Worm (Caenorhabditis elegans): ENCODE data around the gene srv-14.
A peak's percentile ranks its signal among the peaks of the same experiment; 100 is the strongest.

srv-14 gene

DNA sequence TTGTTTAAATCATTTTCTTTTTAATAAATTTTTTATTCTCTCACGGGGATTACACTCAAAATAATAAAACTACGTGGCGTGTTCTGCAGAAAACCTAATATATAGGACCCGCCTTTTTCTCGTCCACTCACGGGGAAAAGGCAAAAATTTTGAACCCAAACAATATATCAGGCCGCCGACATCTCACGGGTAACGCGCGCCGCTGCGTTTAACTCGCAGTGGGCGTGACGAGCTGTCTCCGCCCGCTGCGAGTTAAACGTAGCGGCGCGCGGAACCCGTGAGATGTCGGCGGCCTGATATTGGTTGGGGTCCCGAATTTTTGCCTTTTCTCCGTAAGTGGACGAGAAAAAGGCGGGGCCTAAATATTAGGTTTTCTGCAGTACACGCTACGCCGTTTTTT, 32.5 kb downstream of the srv-14 start:
- TF ChIP-seq ttx-3 (tag; optimal IDR thresholded peaks at IDR 0.05) = no peak
- no peak for TF ChIP-seq C38D4.7 (GFP tag; optimal IDR thresholded peaks at IDR 0.05)
- no peak for TF ChIP-seq hlh-15 (tag; optimal IDR thresholded peaks at IDR 0.05)
- TF ChIP-seq lin-11 (tag; optimal IDR thresholded peaks at IDR 0.05) = no peak
- no peak for TF ChIP-seq fkh-6 (tag; optimal IDR thresholded peaks at IDR 0.05)
- no peak for TF ChIP-seq che-1 (tag; optimal IDR thresholded peaks at IDR 0.05)
- no peak for TF ChIP-seq nfya-1 (tag; optimal IDR thresholded peaks at IDR 0.05)
- no peak for TF ChIP-seq ztf-16 (tag; optimal IDR thresholded peaks at IDR 0.05)
- TF ChIP-seq ceh-34 (tag; optimal IDR thresholded peaks at IDR 0.05) = no peak
- TF ChIP-seq madf-2 (tag; optimal IDR thresholded peaks at IDR 0.05) = no peak
- TF ChIP-seq syd-9 (tag; optimal IDR thresholded peaks at IDR 0.05) = no peak

DNA sequence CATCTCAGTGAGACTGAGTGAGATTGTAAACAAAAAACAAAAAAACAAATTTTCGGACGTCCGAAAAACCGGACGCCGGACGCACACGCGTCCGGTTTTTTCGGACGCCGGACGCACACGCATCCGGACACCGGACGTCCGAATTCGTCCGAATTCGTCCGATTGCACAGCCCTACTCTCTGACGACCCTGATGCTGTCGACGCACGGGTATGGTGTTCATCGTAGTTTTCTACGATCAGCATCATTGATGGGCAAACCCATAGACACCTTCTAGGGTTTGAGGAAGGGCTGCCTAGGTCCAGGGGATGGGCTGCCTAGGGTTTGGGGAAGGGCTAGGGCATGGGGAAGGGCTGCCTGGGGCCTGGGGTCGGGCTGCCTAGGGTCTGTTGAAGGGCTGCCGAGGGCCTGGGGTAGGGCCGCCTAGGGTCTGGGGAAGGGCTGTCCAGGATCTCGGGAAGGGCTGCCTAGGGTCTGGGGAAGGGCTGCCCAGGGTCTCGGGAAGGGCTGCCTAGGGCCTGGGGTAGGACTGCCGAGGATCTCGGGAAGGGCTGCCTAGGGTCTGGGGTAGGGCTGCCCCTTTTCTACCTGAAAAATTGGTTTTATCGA, 40.1 kb downstream of the srv-14 start:
- no peak for TF ChIP-seq ceh-18 (tag; optimal IDR thresholded peaks at IDR 0.05)

DNA sequence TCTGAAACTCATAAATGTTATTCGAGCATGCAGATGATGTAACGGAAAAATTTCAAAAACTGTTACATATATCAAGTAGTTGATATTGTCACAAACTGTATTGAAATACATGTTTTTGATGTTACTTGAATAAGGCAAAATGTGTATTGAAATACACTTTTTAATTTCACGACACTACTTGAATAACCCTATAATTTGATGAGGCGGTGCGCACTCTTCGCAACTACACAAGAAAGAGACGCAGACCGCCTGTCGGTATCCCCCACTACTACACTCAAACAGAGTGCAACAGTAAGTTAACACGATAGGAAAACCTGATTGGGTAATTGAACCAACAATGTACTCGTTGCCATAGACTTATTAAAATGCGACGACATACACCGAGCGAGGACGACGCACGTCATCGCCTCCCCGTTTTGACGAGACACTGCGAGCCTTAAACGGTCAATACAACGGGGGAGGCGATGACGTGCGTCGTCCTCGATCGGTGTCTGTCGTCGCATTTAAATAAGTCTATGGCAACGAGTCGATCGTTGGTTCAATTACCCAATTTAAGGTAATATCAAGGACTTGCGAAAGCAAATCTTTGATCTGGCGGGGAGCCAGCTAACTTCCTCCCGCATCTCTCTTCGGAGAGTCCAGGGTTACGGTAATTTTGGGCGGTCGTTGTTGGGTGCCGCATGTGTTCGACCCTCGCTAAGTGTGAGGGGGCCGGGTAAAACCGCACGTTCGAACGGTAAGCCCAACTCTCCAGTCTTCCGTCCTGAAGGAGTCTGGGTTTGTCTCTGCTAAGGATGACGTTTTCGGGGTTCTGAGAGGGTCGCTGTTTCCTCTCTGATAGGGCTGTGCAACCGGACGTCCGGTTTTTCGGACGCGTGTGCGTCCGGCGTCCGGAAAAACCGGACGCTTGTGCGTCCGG, 40.9 kb downstream of the srv-14 start:
- TF ChIP-seq elt-4 (tag; optimal IDR thresholded peaks at IDR 0.05) (no peak), pqm-1 (tag; optimal IDR thresholded peaks at IDR 0.05) (no peak), npax-4 (tag; optimal IDR thresholded peaks at IDR 0.05) (no peak), ceh-30 (tag; optimal IDR thresholded peaks at IDR 0.05) (no peak), ceh-18 (tag; optimal IDR thresholded peaks at IDR 0.05) (no peak), ama-1 (optimal IDR thresholded peaks at IDR 0.05) (no peak), hlh-6 (tag; optimal IDR thresholded peaks at IDR 0.05) (no peak), gmeb-2 (tag; optimal IDR thresholded peaks at IDR 0.05) (no peak), pha-4 (tag; optimal IDR thresholded peaks at IDR 0.05) (no peak), sdc-2 (tag; optimal IDR thresholded peaks at IDR 0.05) (no peak), ets-4 (tag; optimal IDR thresholded peaks at IDR 0.05) (no peak), sox-2 (GFP tag; IDR thresholded peaks at IDR 0.05) (no peak), ttx-3 (tag; optimal IDR thresholded peaks at IDR 0.05) (no peak), ceh-24 (tag; optimal IDR thresholded peaks at IDR 0.05) (no peak), lim-6 (tag; optimal IDR thresholded peaks at IDR 0.05) (no peak), unc-55 (GFP tag; optimal IDR thresholded peaks at IDR 0.05) (no peak), odd-2 (tag; optimal IDR thresholded peaks at IDR 0.05) (no peak), tbx-7 (tag; optimal IDR thresholded peaks at IDR 0.05) (no peak), ceh-9 (tag; optimal IDR thresholded peaks at IDR 0.05) (no peak)

ce11 chrIV:15850647-15851046, 43.4 kb downstream of the srv-14 start:
- no peak for TF ChIP-seq elt-4 (tag; optimal IDR thresholded peaks at IDR 0.05)
- TF ChIP-seq nfya-1 (tag; optimal IDR thresholded peaks at IDR 0.05) = peak; percentile 61

- no peak for TF ChIP-seq lim-6 (tag; optimal IDR thresholded peaks at IDR 0.05)
- no peak for TF ChIP-seq nfya-1 (tag; optimal IDR thresholded peaks at IDR 0.05)
- no peak for TF ChIP-seq ets-4 (tag; optimal IDR thresholded peaks at IDR 0.05)
- no peak for TF ChIP-seq ceh-6 (GFP tag; optimal IDR thresholded peaks at IDR 0.05)
- TF ChIP-seq K09A11.1 (tag; optimal IDR thresholded peaks at IDR 0.05; ENCODE audit: insufficient read depth) = no peak
- TF ChIP-seq hlh-15 (tag; optimal IDR thresholded peaks at IDR 0.05) = no peak
- TF ChIP-seq elt-4 (tag; optimal IDR thresholded peaks at IDR 0.05) = no peak
These were observed 44.4 kb downstream of the srv-14 start, which contains the start of gene Y105C5A.24 for ce11 chrIV:15849656-15850055. TSS of gene Y105C5A.24 (plus strand) at chrIV:15849875.

Measured in whole organism, late embryonic.